Worm (Caenorhabditis elegans) whole organism, L1 larva: ENCODE measurements around the gene Y76B12C.3.

Source experiments
- aha-1 ChIP-seq: fragments of 150-350 bp; optimal IDR thresholded peaks from 2 replicates; lab custom pipeline; 2014; ENCODE audit warnings: missing biosample characterization, missing genetic modification characterization
- ceh-82 ChIP-seq, 3 experiments: fragments of 150-350 bp in 1 of 3; sonication (generic microtip) in 2 of 3; optimal IDR thresholded peaks; 2 replicates each; lab custom pipeline; 2014 to 2017; ENCODE audit warnings: missing biosample characterization in 3 of 3, missing genetic modification characterization in 3 of 3
- lsy-2 ChIP-seq, 2 experiments: fragments of 150-350 bp; optimal IDR thresholded peaks; 2 replicates each; lab custom pipeline; 2014; ENCODE audit warnings: missing biosample characterization in 2 of 2, missing genetic modification characterization in 2 of 2
- nhr-77 ChIP-seq: fragments of 150-350 bp; optimal IDR thresholded peaks from 2 replicates; lab custom pipeline; 2014; ENCODE audit warnings: missing biosample characterization, missing genetic modification characterization

DNA sequence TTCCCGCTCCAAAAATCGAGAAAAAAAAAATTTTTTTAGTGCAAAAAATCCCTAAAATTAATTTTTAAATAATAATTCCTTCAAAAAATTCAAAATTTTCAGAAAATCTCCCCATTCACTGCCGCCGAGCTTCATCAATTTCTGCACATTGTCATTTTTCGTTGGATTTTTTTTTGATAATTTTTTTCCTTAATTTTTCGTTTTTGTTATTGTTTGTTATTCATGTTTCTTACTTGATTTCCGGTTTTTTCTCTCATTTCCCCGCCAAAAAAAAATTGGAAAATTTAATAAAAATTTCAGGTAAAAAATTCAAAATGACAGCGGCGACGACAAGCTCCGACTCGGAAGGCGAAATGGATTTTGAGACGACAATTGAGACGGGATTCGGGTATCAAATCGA lies 17.1 kb upstream of the Y76B12C.3 start, which contains the start of gene F52C12.6:
- TF ChIP-seq nhr-77 (no peak), aha-1 (tag; lab: Kevin White, UChicago) (no peak), lsy-2 (tag; optimal IDR thresholded peaks at IDR 0.05; lab: Kevin White, UChicago) (no peak), ceh-82 (tag; optimal IDR thresholded peaks at IDR 0.05; lab: Kevin White, UChicago) (no peak)
